Worm (Caenorhabditis elegans) whole organism, late embryonic: ENCODE data around the gene R53.4.

Experiments used
- C08G9.2 ChIP-seq: sonication (generic microtip); optimal IDR thresholded peaks from 2 replicates; lab custom pipeline; 2016; ENCODE audit warnings: mild to moderate bottlenecking, missing genetic modification characterization, moderate library complexity, missing compliant biosample characterization
- ahr-1 ChIP-seq: sonication (generic microtip); optimal IDR thresholded peaks from 2 replicates; lab custom pipeline; 2016; ENCODE audit warnings: missing genetic modification characterization, missing compliant biosample characterization
- ama-1 ChIP-seq: fragments of 150-350 bp; optimal IDR thresholded peaks from 2 replicates; lab custom pipeline; 2014
- ceh-14 ChIP-seq: sonication (generic microtip); optimal IDR thresholded peaks from 2 replicates; lab custom pipeline; 2016; ENCODE audit warnings: missing genotype, missing genetic modification characterization, missing compliant biosample characterization
- ceh-18 ChIP-seq: sonication (generic microtip); optimal IDR thresholded peaks from 2 replicates; lab custom pipeline; 2016; ENCODE audit warnings: missing genetic modification characterization, missing compliant biosample characterization
- ceh-24 ChIP-seq: sonication (generic microtip); optimal IDR thresholded peaks from 2 replicates; lab custom pipeline; 2016; ENCODE audit warnings: mild to moderate bottlenecking, missing genetic modification characterization, missing compliant biosample characterization
- elt-2 ChIP-seq: sonication (generic microtip); optimal IDR thresholded peaks from 2 replicates; lab custom pipeline; 2016; ENCODE audit warnings: missing genetic modification reagents, missing genetic modification characterization, missing compliant biosample characterization
- ets-4 ChIP-seq: sonication (generic microtip); optimal IDR thresholded peaks from 2 replicates; lab custom pipeline; 2016; ENCODE audit warnings: missing genetic modification characterization, missing compliant biosample characterization
- eyg-1 ChIP-seq: sonication (generic microtip); optimal IDR thresholded peaks from 2 replicates; lab custom pipeline; 2016; ENCODE audit warnings: missing genotype, missing genetic modification characterization, missing compliant biosample characterization
- fkh-6 ChIP-seq: sonication (generic microtip); optimal IDR thresholded peaks from 2 replicates; lab custom pipeline; 2016; ENCODE audit warnings: missing genetic modification characterization, missing compliant biosample characterization
- hlh-13 ChIP-seq: fragments of 200-800 bp; sonication (Bioruptor generic); optimal IDR thresholded peaks from 2 replicates; lab custom pipeline; 2018; ENCODE audit warnings: mild to moderate bottlenecking, missing genetic modification characterization, missing compliant biosample characterization
- hlh-30 ChIP-seq: sonication (generic microtip); optimal IDR thresholded peaks from 2 replicates; lab custom pipeline; 2017; ENCODE audit warnings: antibody characterized with exemption, missing genetic modification characterization, missing compliant biosample characterization; ENCODE audit not compliant: insufficient read depth
- hlh-8 ChIP-seq: sonication (generic microtip); optimal IDR thresholded peaks from 2 replicates; lab custom pipeline; 2016; ENCODE audit warnings: missing genotype, missing genetic modification characterization, missing compliant biosample characterization
- mec-3 ChIP-seq: sonication (generic microtip); optimal IDR thresholded peaks from 2 replicates; lab custom pipeline; 2016; ENCODE audit warnings: borderline replicate concordance, missing genetic modification characterization, missing compliant biosample characterization
- nfya-1 ChIP-seq: sonication (generic microtip); optimal IDR thresholded peaks from 2 replicates; lab custom pipeline; 2017; ENCODE audit warnings: missing genetic modification characterization, mild to moderate bottlenecking, missing compliant biosample characterization, antibody characterized with exemption, moderate library complexity
- npax-4 ChIP-seq: sonication (generic microtip); optimal IDR thresholded peaks from 2 replicates; lab custom pipeline; 2016; ENCODE audit warnings: missing genetic modification characterization, missing compliant biosample characterization
- pat-9 ChIP-seq: fragments of 200-800 bp; sonication (Bioruptor generic); optimal IDR thresholded peaks from 2 replicates; lab custom pipeline; 2018; ENCODE audit warnings: mild to moderate bottlenecking, missing genetic modification characterization, moderate library complexity, missing compliant biosample characterization
- pha-2 ChIP-seq: sonication (generic microtip); optimal IDR thresholded peaks from 2 replicates; lab custom pipeline; 2017; ENCODE audit warnings: mild to moderate bottlenecking, missing genetic modification characterization, missing compliant biosample characterization
- pha-4 ChIP-seq: fragments of 150-350 bp; optimal IDR thresholded peaks from 2 replicates; lab custom pipeline; 2018; ENCODE audit warnings: missing biosample characterization, missing genetic modification reagents, missing genetic modification characterization
- pqm-1 ChIP-seq: sonication (generic microtip); optimal IDR thresholded peaks from 2 replicates; lab custom pipeline; 2016; ENCODE audit warnings: missing genetic modification characterization, missing compliant biosample characterization
- pros-1 ChIP-seq: fragments of 150-350 bp; optimal IDR thresholded peaks from 2 replicates; lab custom pipeline; 2014; ENCODE audit warnings: missing biosample characterization, missing genetic modification reagents, missing genetic modification characterization
- ref-2 ChIP-seq: sonication (generic microtip); optimal IDR thresholded peaks from 2 replicates; lab custom pipeline; 2016; ENCODE audit warnings: missing genetic modification characterization, missing compliant biosample characterization
- sox-2 ChIP-seq: fragments of 200-800 bp; sonication (Bioruptor generic); IDR thresholded peaks from 2 replicates; pipeline ENCODE4 v1.3.6; 2022; ENCODE audit warnings: missing genetic modification reagents, missing genetic modification characterization, missing compliant biosample characterization
- syd-9 ChIP-seq: sonication (generic microtip); optimal IDR thresholded peaks from 2 replicates; lab custom pipeline; 2016; ENCODE audit warnings: mild to moderate bottlenecking, missing genetic modification characterization, moderate library complexity, missing compliant biosample characterization
- tbx-7 ChIP-seq: sonication (generic microtip); optimal IDR thresholded peaks from 2 replicates; lab custom pipeline; 2016; ENCODE audit warnings: missing genotype, missing genetic modification characterization, missing compliant biosample characterization
- unc-42 ChIP-seq: sonication (generic microtip); optimal IDR thresholded peaks from 2 replicates; lab custom pipeline; 2016; ENCODE audit warnings: missing genotype, missing genetic modification characterization, missing compliant biosample characterization
- zip-5 ChIP-seq: sonication (generic microtip); optimal IDR thresholded peaks from 2 replicates; lab custom pipeline; 2016; ENCODE audit warnings: missing genetic modification characterization, missing compliant biosample characterization

Gene R53.4

ce11 chrII:9928470-9928869 lies 39.4 kb downstream of the R53.4 start:
- TF ChIP-seq ets-4 (tag; lab: Kevin White, UChicago) (no peak), pha-2 (tag; lab: Kevin White, UChicago) (no peak), ceh-24 (tag; lab: Kevin White, UChicago) (no peak), fkh-6 (tag; lab: Kevin White, UChicago) (no peak), mec-3 (no peak), sox-2 (GFP tag; lab: Robert Waterston, UW) (no peak), nfya-1 (tag; lab: Kevin White, UChicago) (no peak), hlh-8 (tag; lab: Kevin White, UChicago) (no peak), hlh-30 (no peak), pros-1 (no peak), pqm-1 (no peak), syd-9 (tag; lab: Kevin White, UChicago) (no peak)

DNA sequence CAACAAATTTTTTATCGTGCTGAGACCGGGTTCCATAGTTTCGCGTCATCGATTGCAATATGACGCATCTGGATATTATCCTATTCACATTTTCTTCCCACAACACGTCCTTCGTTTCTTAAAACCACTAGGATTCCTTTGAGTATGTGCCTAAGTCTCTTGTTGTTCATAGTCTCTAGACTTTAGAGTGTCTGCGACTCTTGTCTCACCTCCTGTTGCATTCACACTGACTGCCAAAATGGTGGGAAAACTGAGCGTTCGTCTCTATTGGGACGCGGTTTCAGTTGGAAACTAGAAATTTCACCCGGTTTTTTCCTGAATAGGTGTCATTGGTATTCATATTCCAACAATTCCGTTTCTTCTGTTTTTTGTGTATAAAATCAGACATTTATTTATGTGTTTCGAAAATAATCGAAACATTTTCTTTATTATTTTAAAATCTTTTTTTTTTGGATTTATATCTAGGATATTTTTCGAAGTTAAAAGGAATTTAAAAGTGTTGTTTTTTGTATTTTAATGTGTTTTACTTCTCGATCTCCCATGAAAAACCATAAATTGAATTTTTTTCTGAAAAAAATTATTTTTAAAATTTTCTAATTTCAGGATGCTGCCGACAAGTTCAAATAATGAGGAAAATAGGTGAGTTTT lies 46.1 kb downstream of the R53.4 start, which contains the start of gene C05C10.2:
Gene C05C10.2, plus strand, starts transcription at position 598 of the 648 bp plus-strand sequence.
- TF ChIP-seq tbx-7 (tag; lab: Kevin White, UChicago) (no peak), nfya-1 (tag; lab: Kevin White, UChicago) (peak; percentile 7)

DNA sequence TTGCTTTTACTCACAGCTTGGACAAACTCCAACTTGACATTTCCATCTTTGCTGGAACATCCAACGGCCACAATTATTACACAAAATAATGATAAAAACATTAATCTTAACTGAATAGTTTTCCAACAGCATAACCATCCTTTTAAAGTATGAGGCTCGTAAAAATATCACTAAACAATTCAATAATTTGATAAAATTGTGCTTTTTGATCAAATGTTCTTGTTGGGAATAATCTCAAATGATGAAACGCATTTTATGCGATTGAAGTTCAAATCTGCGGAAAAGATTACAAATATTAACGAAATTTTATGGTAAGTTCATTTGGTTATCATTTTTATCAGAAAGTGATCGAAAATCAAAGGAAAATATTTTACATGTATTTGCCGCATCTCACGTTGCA lies 47.4 kb downstream of the R53.4 start, which contains the start of gene pho-10:
Gene pho-10, minus strand, starts transcription at position 101 of the 400 bp plus-strand sequence.
- TF ChIP-seq hlh-13 (GFP tag; lab: Kevin White, UChicago) (no peak), eyg-1 (tag; lab: Kevin White, UChicago) (no peak), ama-1 (lab: Kevin White, UChicago) (no peak), pros-1 (no peak), ets-4 (tag; lab: Kevin White, UChicago) (no peak), pha-4 (tag; lab: Kevin White, UChicago) (no peak), zip-5 (tag; lab: Kevin White, UChicago) (no peak), syd-9 (tag; lab: Kevin White, UChicago) (no peak), elt-2 (tag; lab: Kevin White, UChicago) (no peak), npax-4 (no peak), C08G9.2 (no peak)

DNA sequence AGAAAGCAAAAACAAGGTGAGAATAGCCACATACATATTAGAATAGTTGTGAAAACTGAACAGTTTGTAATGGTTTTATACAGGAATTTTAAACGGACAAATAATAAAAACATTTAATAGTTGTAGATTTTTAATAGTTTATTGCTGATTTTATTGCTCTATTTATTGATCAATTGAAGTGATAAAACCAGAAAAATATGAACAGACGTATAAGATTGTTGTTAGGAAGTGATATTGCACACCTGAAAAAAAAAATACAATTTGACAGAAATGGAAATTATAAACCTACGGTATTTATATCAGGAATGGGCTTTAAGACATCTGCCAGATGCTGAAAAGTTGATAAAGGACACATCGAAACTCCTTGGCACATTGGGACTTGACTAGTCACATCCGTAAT lies 49.9 kb downstream of the R53.4 start, which contains the start of gene C05C10.8:
Gene C05C10.8, minus strand, starts transcription at position 101 of the 400 bp plus-strand sequence.
- TF ChIP-seq pha-4 (tag; lab: Kevin White, UChicago) (no peak), ahr-1 (tag; lab: Kevin White, UChicago) (no peak), pat-9 (tag; lab: Kevin White, UChicago) (no peak), ceh-14 (tag; lab: Kevin White, UChicago) (no peak), ref-2 (tag; lab: Kevin White, UChicago) (no peak), unc-42 (tag; lab: Kevin White, UChicago) (no peak), ceh-18 (tag; lab: Kevin White, UChicago) (no peak), hlh-8 (tag; lab: Kevin White, UChicago) (no peak)
- TF ChIP-seq, all 69 proteins: peak for 0
